Fruit fly (Drosophila melanogaster) whole organism, larva: ENCODE measurements around the gene CG17121.
A peak's percentile ranks its signal among the peaks of the same experiment; 100 is the strongest.

Experiments
- noc ChIP-seq: fragments of 200-800 bp; sonication (Bioruptor generic); optimal IDR thresholded peaks from 3 replicates; lab custom pipeline; 2019; ENCODE audit warnings: missing biosample characterization, mild to moderate bottlenecking, missing genetic modification characterization, moderate library complexity

CG17121 gene

DNA sequence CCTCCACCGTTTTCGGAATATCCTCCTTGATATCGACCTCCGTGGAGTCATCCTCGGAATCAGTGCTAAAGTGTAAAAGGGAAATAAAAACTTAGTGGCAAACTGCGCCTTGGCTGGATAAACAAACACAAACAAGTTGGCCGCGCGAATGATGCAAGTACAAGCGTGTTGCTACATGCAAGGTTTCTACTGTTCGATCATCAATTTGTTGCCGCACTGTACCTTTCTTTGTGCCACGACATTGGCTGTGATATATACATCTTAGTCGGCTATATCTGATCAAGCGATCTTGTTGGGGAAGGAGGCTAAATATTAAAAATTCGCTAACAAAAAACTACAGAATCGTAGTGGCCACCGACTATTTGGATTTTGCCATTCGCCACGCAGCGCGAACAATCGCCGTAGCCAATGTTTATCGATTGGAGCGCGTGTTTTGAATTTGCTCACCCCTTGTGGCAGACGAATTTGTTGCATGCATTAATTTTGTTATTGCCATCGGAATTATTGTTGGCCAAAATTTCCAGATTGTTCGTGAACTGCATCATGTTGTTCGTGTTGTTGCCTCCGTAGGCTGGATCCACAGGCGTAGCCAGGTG lies 5.2 kb upstream of the CG17121 start:
- no peak for TF ChIP-seq noc (tag; lab: Kevin White, UChicago)

DNA sequence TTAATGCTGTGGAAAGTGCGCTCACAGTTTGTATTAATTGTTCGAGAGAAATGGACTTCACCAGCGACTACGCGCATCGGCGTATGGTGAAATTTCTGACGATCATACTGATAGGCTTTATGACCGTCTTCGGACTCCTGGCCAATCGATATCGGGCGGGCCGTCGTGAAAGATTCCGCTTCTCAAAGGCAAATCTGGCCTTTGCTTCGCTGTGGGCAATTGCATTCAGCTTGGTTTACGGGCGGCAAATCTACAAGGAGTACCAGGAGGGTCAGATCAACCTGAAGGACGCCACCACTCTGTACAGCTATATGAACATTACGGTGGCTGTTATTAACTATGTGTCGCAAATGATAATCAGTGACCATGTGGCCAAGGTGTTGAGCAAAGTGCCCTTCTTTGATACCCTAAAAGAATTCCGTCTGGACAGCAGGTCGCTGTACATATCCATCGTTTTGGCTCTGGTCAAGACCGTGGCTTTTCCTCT lies 3.7 kb upstream of the CG17121 start, which contains the start of gene Gr94a:
Gr94a (plus strand) TSS at position 51 of the 487 bp plus-strand sequence.
- no peak for TF ChIP-seq noc (tag; lab: Kevin White, UChicago)

DNA sequence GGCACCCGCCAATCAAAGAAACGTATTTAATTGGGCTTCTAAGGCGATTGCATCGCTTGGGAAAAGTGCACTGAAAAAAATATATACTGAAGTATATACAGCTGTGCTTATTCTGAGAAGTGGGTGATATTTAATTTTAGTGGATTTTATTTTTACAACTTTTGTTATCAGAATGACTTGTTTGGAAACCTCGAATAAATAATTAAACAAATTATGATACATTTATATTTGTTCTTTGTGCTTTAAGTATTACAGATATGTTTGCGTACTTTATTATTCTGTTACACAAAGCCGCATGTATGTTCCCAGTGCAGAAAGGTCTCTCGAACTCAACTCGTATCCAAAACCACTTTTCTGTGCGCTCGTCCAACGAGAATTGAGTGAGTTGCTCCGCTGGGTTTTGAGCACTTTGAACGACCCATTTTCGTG lies 690 bp upstream of the CG17121 start:
- TF ChIP-seq noc (tag; lab: Kevin White, UChicago): peak; percentile 43

- peak; percentile 81 for TF ChIP-seq noc (tag; lab: Kevin White, UChicago)
Observed at dm6 chr3R:23046529-23046943, 1.5 kb downstream of the CG17121 start.

DNA sequence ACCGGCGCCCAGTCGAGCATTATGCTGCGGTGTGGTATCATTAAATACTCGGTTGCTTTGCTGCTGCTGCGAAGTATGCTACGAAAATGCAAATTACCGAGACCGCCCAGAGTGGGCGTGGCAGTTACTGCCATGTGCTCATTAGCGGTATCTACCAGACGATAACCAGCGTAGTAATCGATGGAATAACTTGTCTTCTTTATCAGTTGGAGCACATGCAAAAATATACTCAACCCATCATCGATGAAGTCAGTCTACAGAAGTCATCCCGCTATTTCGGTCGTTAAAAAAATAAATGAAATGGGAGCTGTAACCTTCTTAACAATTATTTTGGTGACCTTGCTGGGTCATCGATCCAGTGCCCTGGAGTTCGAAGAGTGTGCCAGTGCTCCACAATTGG lies 4.3 kb downstream of the CG17121 start, which contains the start of gene CG13837:
CG13837 (plus strand) TSS at position 301 of the 400 bp plus-strand sequence.
- TF ChIP-seq noc (tag; lab: Kevin White, UChicago): no peak

- no peak for TF ChIP-seq noc (tag; lab: Kevin White, UChicago)
Observed at dm6 chr3R:23042746-23043265, 5.2 kb downstream of the CG17121 start.

dm6 chr3R:23041941-23042340 lies 6.1 kb downstream of the CG17121 start, which contains the start of gene CG13838:
CG13838 (plus strand) TSS chr3R:23042241.
- no peak for TF ChIP-seq noc (tag; lab: Kevin White, UChicago)

DNA sequence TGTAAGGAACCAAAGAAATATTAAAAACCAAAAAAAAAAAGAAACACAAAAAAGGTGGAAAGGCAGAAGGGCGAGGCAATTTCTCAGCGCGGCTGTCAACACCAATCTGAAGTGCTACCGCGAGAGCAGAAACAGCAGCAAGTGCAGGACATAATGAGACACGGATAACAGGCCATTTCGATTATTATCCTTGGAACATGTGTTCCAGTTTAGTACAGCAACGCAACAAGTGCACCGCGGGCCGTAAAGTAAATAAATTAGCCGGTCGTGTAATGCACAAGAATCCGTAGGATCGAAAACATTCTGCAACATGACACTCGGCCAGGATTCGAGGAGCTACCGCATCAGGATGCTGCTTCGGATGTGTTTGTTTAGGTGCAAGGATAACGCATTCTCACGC lies 10.0 kb downstream of the CG17121 start:
- no peak for TF ChIP-seq noc (tag; lab: Kevin White, UChicago)

DNA sequence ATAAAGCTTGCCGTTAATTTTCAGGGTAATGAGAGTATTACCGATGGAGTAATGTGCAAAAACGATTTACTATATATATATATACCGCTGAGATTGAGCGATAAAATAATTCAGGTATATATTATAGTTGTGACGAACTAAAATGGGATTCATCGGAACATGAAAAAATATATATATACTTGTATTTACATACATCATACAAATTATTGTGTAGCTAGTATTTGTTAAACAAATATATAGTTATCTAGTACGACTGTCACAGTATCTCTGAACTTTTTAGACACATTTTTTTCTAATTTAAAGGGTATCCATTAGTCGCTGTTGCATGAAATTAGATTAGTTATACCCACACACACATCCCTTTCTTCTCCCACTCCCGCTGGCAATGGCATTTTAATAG lies 11.7 kb downstream of the CG17121 start:
- no peak for TF ChIP-seq noc (tag; lab: Kevin White, UChicago)

- TF ChIP-seq noc (tag; lab: Kevin White, UChicago): no peak
Observed at dm6 chr3R:23035463-23035862, 12.6 kb downstream of the CG17121 start, which contains the start of gene CG13833. CG13833 (minus strand) TSS chr3R:23035563.

- no peak for TF ChIP-seq noc (tag; lab: Kevin White, UChicago)
Observed at dm6 chr3R:23030900-23031299, 17.1 kb downstream of the CG17121 start.

DNA sequence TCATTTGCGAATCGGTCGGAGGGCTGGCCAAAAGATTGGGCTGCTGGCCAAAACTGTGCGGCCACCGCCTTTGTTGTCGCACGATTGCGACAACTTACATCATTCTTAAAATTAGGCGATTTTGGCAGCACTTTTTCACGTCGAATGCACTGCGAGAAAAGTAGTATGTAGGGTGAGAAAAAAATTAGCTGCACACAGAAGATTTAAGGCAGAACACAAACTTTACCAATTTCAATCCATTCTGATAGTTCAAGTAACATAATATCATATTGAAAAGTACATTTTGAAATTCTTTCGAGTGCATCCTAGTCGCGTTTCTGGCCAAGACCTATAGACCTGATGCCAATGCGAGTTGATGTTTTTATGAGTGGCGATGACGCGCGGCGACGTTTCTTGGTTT lies 19.5 kb downstream of the CG17121 start:
- TF ChIP-seq noc (tag; lab: Kevin White, UChicago): peak; percentile 13

DNA sequence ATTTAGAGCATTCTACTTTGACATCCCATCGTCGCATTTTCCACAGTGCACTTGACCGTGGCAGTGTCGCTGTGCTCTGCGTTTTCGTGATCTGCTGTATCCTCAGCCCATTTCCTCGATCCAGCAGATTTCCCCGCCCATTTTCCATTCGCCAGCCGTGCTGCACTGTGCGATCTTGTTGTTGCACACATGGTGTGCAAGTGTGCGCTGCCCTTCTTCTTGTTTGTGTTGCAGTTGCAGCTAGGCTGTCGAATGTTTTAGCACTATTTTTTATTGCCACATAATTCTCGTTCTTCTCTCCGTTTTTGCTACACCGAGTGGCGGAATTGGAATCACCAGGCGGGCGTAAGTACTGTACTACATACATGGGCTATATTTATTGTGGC lies 20.6 kb downstream of the CG17121 start:
- TF ChIP-seq noc (tag; lab: Kevin White, UChicago): no peak

dm6 chr3R:23026652-23027427 lies 21.2 kb downstream of the CG17121 start, which contains the start of gene lmd:
lmd (minus strand) TSS chr3R:23026713.
- TF ChIP-seq noc (tag; lab: Kevin White, UChicago): no peak

DNA sequence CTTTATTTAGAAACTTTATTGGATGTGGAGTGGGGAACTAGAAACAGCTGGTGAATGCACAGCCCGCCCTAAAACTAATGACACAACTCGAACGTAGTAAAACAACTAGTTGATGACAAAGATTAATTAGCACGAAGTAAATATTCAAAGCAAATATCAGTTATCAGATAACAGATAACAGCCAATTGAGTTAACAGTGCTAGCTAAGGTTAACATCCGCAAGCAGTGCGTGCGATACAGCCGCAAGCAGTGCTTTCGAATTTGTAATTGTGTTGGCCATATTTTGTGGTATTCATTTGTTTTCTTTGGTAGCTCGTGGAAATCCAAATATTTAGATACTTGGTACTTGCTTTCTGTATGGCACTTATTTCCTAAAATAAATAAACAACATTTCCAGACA lies 34.5 kb downstream of the CG17121 start:
- TF ChIP-seq noc (tag; lab: Kevin White, UChicago): no peak

DNA sequence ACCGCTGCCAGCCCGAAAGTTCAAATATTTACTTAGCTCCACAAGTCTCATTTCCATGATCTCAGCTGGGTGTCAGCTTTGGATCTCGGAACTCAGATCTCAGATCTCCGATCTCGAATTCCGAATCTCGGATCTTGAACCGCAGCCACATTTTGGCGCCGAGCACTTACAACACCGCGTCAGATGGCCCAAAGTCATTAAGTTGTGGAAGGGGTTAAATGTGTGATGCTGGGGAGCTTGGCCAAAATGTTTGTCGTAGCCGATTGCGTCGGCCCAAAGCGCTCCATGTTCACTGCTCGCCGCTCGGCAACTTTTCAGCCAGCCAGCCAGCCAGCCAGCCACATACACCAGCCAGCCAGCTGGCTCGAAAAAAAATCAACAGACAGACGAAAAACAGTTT lies 36.0 kb downstream of the CG17121 start, which contains the start of gene CG6688:
CG6688 (plus strand) TSS at position 396 of the 400 bp plus-strand sequence.
- no peak for TF ChIP-seq noc (tag; lab: Kevin White, UChicago)
